Worm (Caenorhabditis elegans) whole organism, L1 larva: ENCODE results near the gene C31H1.5.
A peak's percentile ranks its signal among the peaks of the same experiment; 100 is the strongest.

Experiments used
- C04F5.9 ChIP-seq: sonication (generic microtip); optimal IDR thresholded peaks from 2 replicates; lab custom pipeline; 2016; ENCODE audit warnings: missing genetic modification characterization, missing compliant biosample characterization
- aly-2 ChIP-seq: fragments of 150-350 bp; optimal IDR thresholded peaks from 2 replicates; lab custom pipeline; 2014; ENCODE audit warnings: missing biosample characterization, missing genetic modification characterization
- ama-1 ChIP-seq: fragments of 150-350 bp; optimal IDR thresholded peaks from 2 replicates; lab custom pipeline; 2014
- blmp-1 ChIP-seq: fragments of 150-350 bp; optimal IDR thresholded peaks from 2 replicates; lab custom pipeline; 2014; ENCODE audit warnings: missing biosample characterization, missing genetic modification characterization
- ceh-63 ChIP-seq: fragments of 200-800 bp; sonication (Bioruptor generic); optimal IDR thresholded peaks from 2 replicates; lab custom pipeline; 2018; ENCODE audit warnings: mild to moderate bottlenecking, missing genetic modification characterization, missing compliant biosample characterization
- ceh-82 ChIP-seq, 3 experiments: fragments of 150-350 bp in 1 of 3; sonication (generic microtip) in 2 of 3; optimal IDR thresholded peaks; 2 replicates each; lab custom pipeline; 2014 to 2017; ENCODE audit warnings: missing biosample characterization in 3 of 3, missing genetic modification characterization in 3 of 3
- ces-1 ChIP-seq: fragments of 150-350 bp; optimal IDR thresholded peaks from 2 replicates; lab custom pipeline; 2014; ENCODE audit warnings: missing biosample characterization, missing genetic modification reagents, missing genetic modification characterization
- dsc-1 ChIP-seq: sonication (generic microtip); optimal IDR thresholded peaks from 2 replicates; lab custom pipeline; 2016; ENCODE audit warnings: mild to moderate bottlenecking, missing genetic modification characterization, missing compliant biosample characterization
- efl-1 ChIP-seq, 4 experiments: fragments of 150-350 bp; optimal IDR thresholded peaks in 3 of 4; peaks in 1 of 4; 1 replicate in 1 of 4; 2 replicates in 3 of 4; lab custom pipeline; 2014; ENCODE audit warnings: missing biosample characterization in 2 of 4, missing genetic modification characterization in 2 of 4, missing genetic modification reagents in 2 of 4
- egl-13 ChIP-seq: sonication (generic microtip); optimal IDR thresholded peaks from 2 replicates; lab custom pipeline; 2016; ENCODE audit warnings: missing genotype, missing genetic modification reagents, missing genetic modification characterization, missing compliant biosample characterization
- egl-27 ChIP-seq, 2 experiments: fragments of 150-350 bp in 1 of 2; sonication (generic microtip); optimal IDR thresholded peaks; 3 replicates each; lab custom pipeline; 2017 to 2018; ENCODE audit warnings: missing biosample characterization in 2 of 2, missing genetic modification characterization in 2 of 2, missing genetic modification reagents in 2 of 2
- ets-5 ChIP-seq: fragments of 200-800 bp; sonication (Bioruptor generic); IDR thresholded peaks from 2 replicates; pipeline ENCODE4 v1.3.6; 2022; ENCODE audit warnings: missing genetic modification characterization, missing compliant biosample characterization
- fkh-10 ChIP-seq: sonication (generic microtip); optimal IDR thresholded peaks from 2 replicates; lab custom pipeline; 2017; ENCODE audit warnings: missing biosample characterization, missing genetic modification reagents, missing genetic modification characterization
- fkh-8 ChIP-seq: sonication (generic microtip); optimal IDR thresholded peaks from 2 replicates; lab custom pipeline; 2016; ENCODE audit warnings: mild to moderate bottlenecking, missing genetic modification characterization, missing compliant biosample characterization
- hpl-2 ChIP-seq: fragments of 150-350 bp; optimal IDR thresholded peaks from 2 replicates; lab custom pipeline; 2014; ENCODE audit warnings: missing biosample characterization, missing genetic modification reagents, missing genetic modification characterization
- irx-1 ChIP-seq: sonication (generic microtip); optimal IDR thresholded peaks from 2 replicates; lab custom pipeline; 2016; ENCODE audit warnings: missing genetic modification characterization, missing compliant biosample characterization
- jun-1 ChIP-seq: fragments of 150-350 bp; optimal IDR thresholded peaks from 2 replicates; lab custom pipeline; 2014; ENCODE audit warnings: missing biosample characterization, missing genetic modification reagents, missing genetic modification characterization
- lin-13 ChIP-seq: fragments of 150-350 bp; optimal IDR thresholded peaks from 2 replicates; lab custom pipeline; 2014; ENCODE audit warnings: missing biosample characterization, missing genetic modification reagents, missing genetic modification characterization
- lin-14 ChIP-seq: fragments of 200-800 bp; sonication (Bioruptor generic); optimal IDR thresholded peaks from 2 replicates; lab custom pipeline; 2018; ENCODE audit warnings: mild to moderate bottlenecking, missing genetic modification characterization, moderate library complexity, missing compliant biosample characterization
- lin-39 ChIP-seq: fragments of 150-350 bp; optimal IDR thresholded peaks from 2 replicates; lab custom pipeline; 2014; ENCODE audit warnings: missing biosample characterization, missing genetic modification reagents, missing genetic modification characterization
- lsy-2 ChIP-seq, 2 experiments: fragments of 150-350 bp; optimal IDR thresholded peaks; 2 replicates each; lab custom pipeline; 2014; ENCODE audit warnings: missing biosample characterization in 2 of 2, missing genetic modification characterization in 2 of 2
- mab-9 ChIP-seq: fragments of 200-800 bp; sonication (Bioruptor generic); IDR thresholded peaks from 2 replicates; pipeline ENCODE4 v1.3.6; 2022; ENCODE audit warnings: missing genetic modification reagents, missing genetic modification characterization, missing compliant biosample characterization
- mep-1 ChIP-seq: fragments of 150-350 bp; optimal IDR thresholded peaks from 2 replicates; lab custom pipeline; 2014; ENCODE audit warnings: missing biosample characterization, missing genetic modification characterization
- nhr-19 ChIP-seq: fragments of 200-800 bp; sonication (Bioruptor generic); conservative IDR thresholded peaks from 2 replicates; pipeline ENCODE4 v1.3.6; 2022; ENCODE audit warnings: missing genetic modification characterization, missing compliant biosample characterization
- nhr-20 ChIP-seq: sonication (generic microtip); optimal IDR thresholded peaks from 2 replicates; lab custom pipeline; 2016; ENCODE audit warnings: mild to moderate bottlenecking, missing genetic modification characterization, missing compliant biosample characterization
- nhr-84 ChIP-seq: sonication (generic microtip); optimal IDR thresholded peaks from 2 replicates; lab custom pipeline; 2017; ENCODE audit warnings: missing biosample characterization, missing genetic modification characterization
- skn-1 ChIP-seq: fragments of 150-350 bp; optimal IDR thresholded peaks from 2 replicates; lab custom pipeline; 2014; ENCODE audit warnings: missing biosample characterization, missing genetic modification characterization
- snu-23 ChIP-seq: sonication (generic microtip); optimal IDR thresholded peaks from 2 replicates; lab custom pipeline; 2016; ENCODE audit warnings: missing genetic modification characterization, missing compliant biosample characterization
- sox-4 ChIP-seq: sonication (generic microtip); optimal IDR thresholded peaks from 2 replicates; lab custom pipeline; 2016; ENCODE audit warnings: missing genetic modification characterization, missing compliant biosample characterization
- sup-37 ChIP-seq: fragments of 200-800 bp; sonication (Bioruptor generic); optimal IDR thresholded peaks from 2 replicates; lab custom pipeline; 2018; ENCODE audit warnings: mild to moderate bottlenecking, missing genetic modification characterization, missing compliant biosample characterization
- tbx-2 ChIP-seq: sonication (generic microtip); optimal IDR thresholded peaks from 2 replicates; lab custom pipeline; 2016; ENCODE audit warnings: missing genetic modification characterization, missing compliant biosample characterization
- tlp-1 ChIP-seq: fragments of 150-350 bp; optimal IDR thresholded peaks from 2 replicates; lab custom pipeline; 2014; ENCODE audit warnings: missing biosample characterization, missing genetic modification characterization
- unc-86 ChIP-seq: sonication (generic microtip); optimal IDR thresholded peaks from 2 replicates; lab custom pipeline; 2016; ENCODE audit warnings: missing genetic modification characterization, missing compliant biosample characterization
- xbp-1 ChIP-seq: sonication (generic microtip); optimal IDR thresholded peaks from 2 replicates; lab custom pipeline; 2016; ENCODE audit warnings: missing genetic modification characterization, missing compliant biosample characterization
- ztf-11 ChIP-seq, 2 experiments: sonication (generic microtip); optimal IDR thresholded peaks; 2 replicates each; lab custom pipeline; 2016 to 2017; ENCODE audit warnings: missing genetic modification characterization in 2 of 2, missing biosample characterization in 1 of 2, missing compliant biosample characterization in 1 of 2
- ztf-4 ChIP-seq: fragments of 150-350 bp; optimal IDR thresholded peaks from 2 replicates; lab custom pipeline; 2014; ENCODE audit warnings: missing biosample characterization, missing genetic modification characterization

C31H1.5 gene

DNA sequence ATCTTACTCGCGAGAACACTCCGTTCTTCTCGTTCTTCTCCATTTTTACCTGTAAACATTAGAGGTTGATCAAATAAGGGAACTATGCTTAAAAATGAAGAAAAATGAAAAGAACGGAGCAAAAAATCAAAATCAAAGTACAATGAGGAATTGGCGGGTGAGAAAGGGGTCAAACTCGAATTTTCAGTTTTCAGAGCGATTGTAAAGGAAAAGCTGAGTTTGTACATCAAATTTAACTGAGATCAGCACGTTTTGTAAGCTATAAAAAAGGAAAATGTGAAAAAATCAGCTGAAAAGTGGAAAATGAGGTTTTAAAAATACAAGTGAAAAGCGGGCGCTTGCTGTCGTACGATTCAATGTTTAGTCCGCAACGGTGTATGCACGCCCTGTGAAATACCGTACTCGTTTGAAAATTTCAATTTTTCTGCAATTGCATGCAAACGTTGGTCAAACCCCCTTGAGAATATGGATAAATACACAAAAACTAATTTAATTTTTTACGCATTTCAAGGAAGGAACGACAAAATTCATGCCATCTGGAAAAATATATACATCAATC, 17.6 kb upstream of the C31H1.5 start, which contains the start of gene oops-1:
oops-1 (minus strand) TSS at position 51 of the 559 bp plus-strand sequence.
- TF ChIP-seq egl-27 (tag; optimal IDR thresholded peaks at IDR 0.05; lab: Kevin White, UChicago) (no peak), hpl-2 (no peak), xbp-1 (tag; lab: Kevin White, UChicago) (no peak), ama-1 (lab: Kevin White, UChicago) (no peak), ceh-82 (tag; optimal IDR thresholded peaks at IDR 0.05; lab: Kevin White, UChicago) (no peak), aly-2 (tag; lab: Kevin White, UChicago) (no peak), irx-1 (tag; lab: Kevin White, UChicago) (no peak), ceh-63 (GFP tag; lab: Kevin White, UChicago) (no peak), sup-37 (GFP tag; lab: Kevin White, UChicago) (no peak), tlp-1 (tag; lab: Kevin White, UChicago) (no peak), tbx-2 (tag; lab: Kevin White, UChicago) (no peak), ets-5 (GFP tag; lab: Robert Waterston, UW) (no peak), nhr-20 (tag; lab: Kevin White, UChicago) (no peak), lsy-2 (tag; optimal IDR thresholded peaks at IDR 0.05; lab: Kevin White, UChicago) (no peak), nhr-84 (tag; lab: Kevin White, UChicago) (no peak), jun-1 (tag; lab: Kevin White, UChicago) (no peak), lin-39 (tag; lab: Kevin White, UChicago) (no peak), egl-13 (no peak)
- TF ChIP-seq, all 84 proteins: peak for 0

DNA sequence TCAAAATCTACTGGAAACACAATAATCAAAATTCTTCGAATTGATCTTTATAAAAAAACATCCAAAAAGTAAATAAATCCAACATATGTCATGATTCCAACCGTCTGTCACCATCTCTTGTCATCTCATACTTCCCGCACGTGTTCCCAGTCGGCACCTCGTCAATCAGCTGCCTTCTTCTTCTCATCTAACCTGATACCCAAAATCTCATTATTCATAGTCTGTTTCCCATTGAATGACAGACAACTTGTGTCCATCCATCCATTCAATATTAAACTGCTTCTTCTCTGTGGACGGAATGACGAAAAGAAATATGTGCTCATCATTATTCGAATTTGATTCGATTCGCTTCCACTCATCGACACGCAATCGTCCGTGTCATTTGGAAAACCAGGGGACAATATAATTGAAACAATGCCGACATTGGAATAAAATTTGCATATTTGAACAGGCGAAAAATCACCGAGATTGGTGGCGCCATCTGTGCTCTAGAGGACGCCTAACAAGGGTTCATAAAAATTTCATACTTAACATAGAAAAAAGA, 14.6 kb upstream of the C31H1.5 start:
- no peak for TF ChIP-seq fkh-8 (tag; lab: Kevin White, UChicago)
- TF ChIP-seq blmp-1, result no peak
- TF ChIP-seq unc-86 (tag; lab: Kevin White, UChicago), result peak; percentile 40
- TF ChIP-seq ztf-11 (tag; optimal IDR thresholded peaks at IDR 0.05; lab: Kevin White, UChicago), result peak in 1 of 2 experiments; percentile 87
- TF ChIP-seq tbx-2 (tag; lab: Kevin White, UChicago), result peak; percentile 86
- TF ChIP-seq fkh-10, result peak; percentile 64
- TF ChIP-seq ces-1, result no peak
- no peak for TF ChIP-seq nhr-19 (GFP tag; lab: Robert Waterston, UW)

DNA sequence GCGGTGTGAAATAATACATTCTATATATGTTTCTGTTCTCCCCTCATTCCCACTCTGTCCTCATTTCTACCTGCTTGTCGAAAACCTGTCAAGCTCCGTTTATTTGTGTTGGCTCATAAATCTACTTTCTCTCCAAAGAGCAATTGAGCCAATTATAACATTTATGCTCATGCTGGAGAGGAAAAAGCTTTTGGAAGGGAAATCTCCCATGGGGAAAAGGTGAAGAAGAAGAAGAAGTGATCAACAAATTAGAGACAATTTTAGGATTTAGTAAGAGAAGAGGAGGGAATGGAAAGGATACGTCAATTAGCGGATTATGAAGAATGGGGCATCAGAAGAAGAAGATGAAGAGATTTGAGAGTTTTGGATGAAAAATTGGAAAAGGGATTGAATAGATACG, 13.1 kb upstream of the C31H1.5 start:
- TF ChIP-seq nhr-20 (tag; lab: Kevin White, UChicago) (no peak), lin-14 (GFP tag; lab: Kevin White, UChicago) (peak; percentile 43), dsc-1 (peak; percentile 16), fkh-8 (tag; lab: Kevin White, UChicago) (peak; percentile 5), efl-1 (optimal IDR thresholded peaks at IDR 0.05; lab: Kevin White, UChicago) (no peak), efl-1 (GFP tag; optimal IDR thresholded peaks at IDR 0.05 in 1 of 2; lab: Kevin White, UChicago) (peak in 1 of 2 experiments; percentile 63), skn-1 (tag; lab: Kevin White, UChicago) (no peak)

DNA sequence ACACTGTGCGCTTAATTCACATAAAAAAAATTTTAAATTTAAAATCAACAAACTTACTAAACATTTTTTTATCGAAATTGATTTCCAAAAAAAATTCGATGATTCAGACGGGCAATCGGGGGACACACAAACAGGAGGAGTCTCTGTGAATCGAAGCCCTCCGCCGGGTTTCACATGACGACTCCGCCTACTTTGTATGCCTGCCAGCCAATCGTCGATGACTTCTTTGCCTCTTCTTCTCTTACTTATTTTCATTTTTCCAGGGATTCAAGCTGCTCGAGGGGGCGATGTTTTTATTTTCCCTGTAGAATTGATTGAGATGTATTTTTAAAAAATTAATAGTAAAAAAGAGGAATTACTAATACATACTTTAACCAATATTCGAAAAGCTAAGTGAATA, 10.3 kb upstream of the C31H1.5 start, which contains the start of gene lntl-1:
lntl-1 (minus strand) TSS at position 185 of the 400 bp plus-strand sequence.
- peak; percentile 41 for TF ChIP-seq mep-1 (tag; lab: Kevin White, UChicago)
- TF ChIP-seq lin-14 (GFP tag; lab: Kevin White, UChicago), result peak; percentile 25
- no peak for TF ChIP-seq sox-4 (tag; lab: Kevin White, UChicago)
- TF ChIP-seq ztf-4 (tag; lab: Kevin White, UChicago), result no peak
- TF ChIP-seq C04F5.9 (tag; lab: Kevin White, UChicago), result no peak
- peak; percentile 11 for TF ChIP-seq dsc-1
- TF ChIP-seq fkh-8 (tag; lab: Kevin White, UChicago), result peak; percentile 30
- TF ChIP-seq skn-1 (tag; lab: Kevin White, UChicago), result peak; percentile 7
- TF ChIP-seq ama-1 (lab: Kevin White, UChicago), result no peak
- no peak for TF ChIP-seq mab-9 (GFP tag; lab: Robert Waterston, UW)
- no peak for TF ChIP-seq lin-13 (GFP tag; lab: Kevin White, UChicago)
- TF ChIP-seq ceh-63 (GFP tag; lab: Kevin White, UChicago), result no peak
- peak; percentile 4 for TF ChIP-seq snu-23 (GFP tag; lab: Kevin White, UChicago)
- TF ChIP-seq lsy-2 (tag; optimal IDR thresholded peaks at IDR 0.05; lab: Kevin White, UChicago), result peak; percentile 32 to 71
